Fruit fly (Drosophila melanogaster) Kc167 (cell line): ENCODE data around the gene pot.

Experiments used
- Myc ChIP-seq: fragments of >200 bp; optimal IDR thresholded peaks from 2 replicates; lab custom pipeline; 2017; ENCODE audit warnings: missing external identifiers
- Sin3A ChIP-seq: fragments of >200 bp; optimal IDR thresholded peaks from 2 replicates; lab custom pipeline; 2018; ENCODE audit warnings: missing external identifiers
- h ChIP-seq: fragments of >200 bp; optimal IDR thresholded peaks from 3 replicates; lab custom pipeline; 2018; ENCODE audit warnings: missing external identifiers
- insv ChIP-seq: fragments of >200 bp; optimal IDR thresholded peaks from 3 replicates; lab custom pipeline; 2018; ENCODE audit warnings: missing external identifiers
- psq ChIP-seq: fragments of >200 bp; optimal IDR thresholded peaks from 2 replicates; lab custom pipeline; 2017; ENCODE audit warnings: missing external identifiers
- ttk ChIP-seq: sonication (Bioruptor generic); optimal IDR thresholded peaks from 2 replicates; lab custom pipeline; 2017; ENCODE audit warnings: missing external identifiers

The pot gene

dm6 chrX:11873116-11873515, 43.9 kb downstream of the pot start, which contains the start of gene CG15739:
Gene CG15739, plus strand, starts transcription at chrX:11873319.
- no peak for TF ChIP-seq Sin3A (lab: Kevin White, UChicago)
- TF ChIP-seq Myc (lab: Kevin White, UChicago), result no peak
- TF ChIP-seq ttk (lab: Kevin White, UChicago), result no peak
- TF ChIP-seq h (lab: Kevin White, UChicago), result no peak
- no peak for TF ChIP-seq psq (lab: Kevin White, UChicago)
- TF ChIP-seq insv (lab: Kevin White, UChicago), result no peak

- no peak for TF ChIP-seq insv (lab: Kevin White, UChicago)
- TF ChIP-seq psq (lab: Kevin White, UChicago), result no peak
- no peak for TF ChIP-seq Myc (lab: Kevin White, UChicago)
- no peak for TF ChIP-seq h (lab: Kevin White, UChicago)
- TF ChIP-seq Sin3A (lab: Kevin White, UChicago), result no peak
- TF ChIP-seq ttk (lab: Kevin White, UChicago), result no peak
These were observed 44.5 kb downstream of the pot start, which contains the start of gene BORCS5 for dm6 chrX:11872517-11872916. Gene BORCS5, minus strand, starts transcription at chrX:11872779.

dm6 chrX:11868866-11869265, 48.2 kb downstream of the pot start, which contains the start of the genes Nrd1 and CG1847:
Gene Nrd1, minus strand, starts transcription at chrX:11868893.
Gene CG1847, plus strand, starts transcription at chrX:11869170.
- TF ChIP-seq psq (lab: Kevin White, UChicago) (no peak), insv (lab: Kevin White, UChicago) (no peak), Sin3A (lab: Kevin White, UChicago) (no peak), ttk (lab: Kevin White, UChicago) (no peak)

- no peak for TF ChIP-seq ttk (lab: Kevin White, UChicago)
- no peak for TF ChIP-seq h (lab: Kevin White, UChicago)
- no peak for TF ChIP-seq Sin3A (lab: Kevin White, UChicago)
- TF ChIP-seq Myc (lab: Kevin White, UChicago), result no peak
- TF ChIP-seq insv (lab: Kevin White, UChicago), result no peak
- TF ChIP-seq psq (lab: Kevin White, UChicago), result no peak
These were observed 58.6 kb downstream of the pot start for dm6 chrX:11858439-11858813.

- TF ChIP-seq h (lab: Kevin White, UChicago), result no peak
- TF ChIP-seq psq (lab: Kevin White, UChicago), result no peak
- TF ChIP-seq Myc (lab: Kevin White, UChicago), result no peak
- TF ChIP-seq insv (lab: Kevin White, UChicago), result no peak
- no peak for TF ChIP-seq ttk (lab: Kevin White, UChicago)
- no peak for TF ChIP-seq Sin3A (lab: Kevin White, UChicago)
These were observed 59.3 kb downstream of the pot start for dm6 chrX:11857522-11858438.
